Worm (Caenorhabditis elegans) whole organism, L3 larva: ENCODE results near the gene cyk-1.

ENCODE experiments used
- R02D3.7 ChIP-seq: fragments of 150-350 bp; optimal IDR thresholded peaks from 2 replicates; lab custom pipeline; 2014; ENCODE audit warnings: missing biosample characterization, missing genetic modification characterization
- ZK546.5 ChIP-seq: sonication (generic microtip); optimal IDR thresholded peaks from 2 replicates; lab custom pipeline; 2017; ENCODE audit warnings: missing biosample characterization, missing genetic modification characterization
- aly-2 ChIP-seq: fragments of 150-350 bp; optimal IDR thresholded peaks from 2 replicates; lab custom pipeline; 2014; ENCODE audit warnings: missing biosample characterization, missing genetic modification characterization
- ama-1 ChIP-seq: fragments of 150-350 bp; optimal IDR thresholded peaks from 2 replicates; lab custom pipeline; 2018
- ceh-28 ChIP-seq: fragments of 150-350 bp; optimal IDR thresholded peaks from 2 replicates; lab custom pipeline; 2014; ENCODE audit warnings: missing biosample characterization, missing genetic modification reagents, missing genetic modification characterization
- ceh-82 ChIP-seq: fragments of 150-350 bp; optimal IDR thresholded peaks from 2 replicates; lab custom pipeline; 2014; ENCODE audit warnings: missing biosample characterization, missing genetic modification characterization
- ceh-9 ChIP-seq: sonication (generic microtip); optimal IDR thresholded peaks from 2 replicates; lab custom pipeline; 2018; ENCODE audit warnings: missing biosample characterization, missing genetic modification characterization
- daf-12 ChIP-seq: fragments of 150-350 bp; optimal IDR thresholded peaks from 2 replicates; lab custom pipeline; 2014; ENCODE audit warnings: missing biosample characterization, missing genetic modification reagents, missing genetic modification characterization
- egl-27 ChIP-seq: sonication (generic microtip); optimal IDR thresholded peaks from 4 replicates; lab custom pipeline; 2017; ENCODE audit warnings: missing biosample characterization, missing genetic modification reagents, missing genetic modification characterization
- egl-5 ChIP-seq: fragments of 150-350 bp; optimal IDR thresholded peaks from 2 replicates; lab custom pipeline; 2017; ENCODE audit warnings: missing biosample characterization, missing genetic modification reagents, missing genetic modification characterization, inconsistent platforms
- elt-2 ChIP-seq: sonication (generic microtip); optimal IDR thresholded peaks from 2 replicates; lab custom pipeline; 2016; ENCODE audit warnings: missing genetic modification reagents, mild to moderate bottlenecking, missing genetic modification characterization, missing compliant biosample characterization
- elt-3 ChIP-seq, 3 experiments: fragments of 150-350 bp in 1 of 3; sonication (generic microtip) in 2 of 3; optimal IDR thresholded peaks; 2 replicates in 2 of 3; 4 replicates in 1 of 3; lab custom pipeline; 2014 to 2017; ENCODE audit warnings: missing biosample characterization in 3 of 3, missing genetic modification characterization in 3 of 3
- fkh-2 ChIP-seq: fragments of 150-350 bp; optimal IDR thresholded peaks from 2 replicates; lab custom pipeline; 2014; ENCODE audit warnings: missing biosample characterization, missing genetic modification reagents, missing genetic modification characterization
- fos-1 ChIP-seq: fragments of 150-350 bp; optimal IDR thresholded peaks from 2 replicates; lab custom pipeline; 2014; ENCODE audit warnings: missing biosample characterization, missing genetic modification characterization
- hmg-11 ChIP-seq: sonication (generic microtip); optimal IDR thresholded peaks from 2 replicates; lab custom pipeline; 2016; ENCODE audit warnings: missing genetic modification characterization, missing compliant biosample characterization
- jun-1 ChIP-seq: fragments of 150-350 bp; optimal IDR thresholded peaks from 2 replicates; lab custom pipeline; 2014; ENCODE audit warnings: missing biosample characterization, missing genetic modification reagents, missing genetic modification characterization
- lin-15B ChIP-seq: fragments of 150-350 bp; optimal IDR thresholded peaks from 2 replicates; lab custom pipeline; 2014; ENCODE audit warnings: missing biosample characterization, missing genetic modification characterization
- lsy-12 ChIP-seq: sonication (generic microtip); optimal IDR thresholded peaks from 2 replicates; lab custom pipeline; 2016; ENCODE audit warnings: mild to moderate bottlenecking, missing genetic modification characterization, missing compliant biosample characterization
- mdl-1 ChIP-seq: fragments of 150-350 bp; optimal IDR thresholded peaks from 2 replicates; lab custom pipeline; 2014; ENCODE audit warnings: missing biosample characterization, missing genetic modification characterization
- mml-1 ChIP-seq: fragments of 150-350 bp; sonication (generic microtip); optimal IDR thresholded peaks from 3 replicates; lab custom pipeline; 2014; ENCODE audit warnings: missing biosample characterization, missing genetic modification characterization
- nfya-1 ChIP-seq: sonication (generic microtip); optimal IDR thresholded peaks from 2 replicates; lab custom pipeline; 2017; ENCODE audit warnings: missing genetic modification characterization, mild to moderate bottlenecking, missing compliant biosample characterization, antibody characterized with exemption, moderate library complexity; ENCODE audit not compliant: insufficient read depth
- nhr-11 ChIP-seq: fragments of 150-350 bp; optimal IDR thresholded peaks from 2 replicates; lab custom pipeline; 2014; ENCODE audit warnings: missing biosample characterization, missing genetic modification characterization
- nhr-12 ChIP-seq: fragments of 150-350 bp; optimal IDR thresholded peaks from 2 replicates; lab custom pipeline; 2014; ENCODE audit warnings: missing biosample characterization, missing genetic modification characterization
- nhr-23 ChIP-seq: fragments of 150-350 bp; optimal IDR thresholded peaks from 2 replicates; lab custom pipeline; 2014; ENCODE audit warnings: missing biosample characterization, missing genetic modification reagents, missing genetic modification characterization
- nhr-237 ChIP-seq: fragments of 150-350 bp; optimal IDR thresholded peaks from 2 replicates; lab custom pipeline; 2014; ENCODE audit warnings: missing biosample characterization, missing genetic modification characterization
- nhr-25 ChIP-seq: sonication (generic microtip); optimal IDR thresholded peaks from 2 replicates; lab custom pipeline; 2017; ENCODE audit warnings: missing biosample characterization, missing genetic modification characterization
- nhr-28 ChIP-seq: fragments of 150-350 bp; optimal IDR thresholded peaks from 2 replicates; lab custom pipeline; 2014; ENCODE audit warnings: missing biosample characterization, missing genetic modification characterization
- nhr-43 ChIP-seq: sonication (generic microtip); optimal IDR thresholded peaks from 2 replicates; lab custom pipeline; 2016; ENCODE audit warnings: mild to moderate bottlenecking, missing genetic modification characterization, missing compliant biosample characterization; ENCODE audit not compliant: poor library complexity, severe bottlenecking
- nhr-67 ChIP-seq: fragments of 150-350 bp; optimal IDR thresholded peaks from 2 replicates; lab custom pipeline; 2014; ENCODE audit warnings: missing biosample characterization, missing genetic modification characterization
- nhr-76 ChIP-seq: fragments of 150-350 bp; sonication (generic microtip); optimal IDR thresholded peaks from 5 replicates; lab custom pipeline; 2014; ENCODE audit warnings: missing biosample characterization, missing genetic modification characterization
- nhr-77 ChIP-seq: fragments of 150-350 bp; optimal IDR thresholded peaks from 2 replicates; lab custom pipeline; 2014; ENCODE audit warnings: missing biosample characterization, missing genetic modification characterization
- pha-4 ChIP-seq: fragments of 150-350 bp; optimal IDR thresholded peaks from 2 replicates; lab custom pipeline; 2014; ENCODE audit warnings: missing biosample characterization, missing genetic modification reagents, missing genetic modification characterization
- pqm-1 ChIP-seq: fragments of 150-350 bp; optimal IDR thresholded peaks from 2 replicates; lab custom pipeline; 2017; ENCODE audit warnings: missing biosample characterization, missing genetic modification characterization, inconsistent platforms
- snpc-4 ChIP-seq: fragments of 150-350 bp; optimal IDR thresholded peaks from 2 replicates; lab custom pipeline; 2014; ENCODE audit warnings: missing biosample characterization, missing genetic modification characterization
- tbx-2 ChIP-seq: sonication (generic microtip); optimal IDR thresholded peaks from 2 replicates; lab custom pipeline; 2016; ENCODE audit warnings: mild to moderate bottlenecking, missing genetic modification characterization, missing compliant biosample characterization
- unc-39 ChIP-seq: sonication (generic microtip); optimal IDR thresholded peaks from 4 replicates; lab custom pipeline; 2017; ENCODE audit warnings: missing biosample characterization, missing genetic modification characterization
- unc-62 ChIP-seq: fragments of 150-350 bp; sonication (generic microtip); optimal IDR thresholded peaks from 4 replicates; lab custom pipeline; 2014; ENCODE audit warnings: missing biosample characterization, missing genetic modification reagents, missing genetic modification characterization
- zag-1 ChIP-seq: fragments of 150-350 bp; optimal IDR thresholded peaks from 2 replicates; lab custom pipeline; 2014; ENCODE audit warnings: missing biosample characterization, missing genetic modification characterization
- ztf-11 ChIP-seq: fragments of 150-350 bp; optimal IDR thresholded peaks from 2 replicates; lab custom pipeline; 2014; ENCODE audit warnings: missing biosample characterization, missing genetic modification characterization
- ztf-4 ChIP-seq: fragments of 150-350 bp; optimal IDR thresholded peaks from 2 replicates; lab custom pipeline; 2014; ENCODE audit warnings: missing biosample characterization, missing genetic modification characterization

Gene cyk-1

DNA sequence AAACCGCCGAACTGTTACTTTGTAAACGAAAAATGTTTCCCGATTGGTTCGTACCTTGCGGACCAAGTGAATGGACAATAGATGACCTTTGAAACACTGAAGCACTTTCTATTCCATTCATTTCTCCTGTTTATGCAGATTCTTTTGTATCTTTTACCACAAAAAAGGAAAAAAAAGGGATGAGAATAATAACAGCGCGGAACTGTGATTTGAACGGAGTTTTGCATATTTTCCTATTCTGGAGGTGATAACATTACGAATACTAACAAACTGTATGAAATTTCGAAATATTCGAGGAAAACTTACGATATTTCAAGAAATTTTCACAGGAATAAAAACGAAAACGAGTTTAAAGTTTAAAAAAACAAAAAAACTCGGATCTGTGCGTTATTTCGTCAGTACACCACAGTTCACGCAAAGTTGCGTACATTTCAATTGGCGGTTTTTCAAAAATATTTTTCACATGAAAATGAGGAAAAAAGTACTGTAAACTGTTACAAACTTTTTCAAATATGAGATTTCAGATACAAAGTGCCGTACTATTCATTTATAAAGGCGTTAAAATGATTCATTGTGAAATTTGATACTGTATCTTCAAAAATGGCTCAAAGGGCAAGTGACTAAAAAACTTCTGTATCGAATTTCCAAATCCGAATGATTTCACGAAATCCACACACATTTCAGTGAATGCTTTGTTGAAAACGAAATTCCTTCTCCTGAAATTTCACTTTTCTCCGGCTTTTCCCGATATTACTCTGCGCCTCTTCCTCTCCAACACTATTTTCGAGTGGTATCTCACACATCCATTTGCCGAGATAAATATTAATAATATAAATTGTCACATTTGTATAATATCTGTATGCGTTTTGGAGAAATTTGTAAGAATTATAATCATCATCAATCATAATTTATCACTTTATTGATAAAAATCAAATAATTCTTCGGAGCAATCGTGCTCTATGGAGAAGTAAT is 5.5 kb upstream of the cyk-1 start:
- no peak for TF ChIP-seq fkh-2 (tag; lab: Kevin White, UChicago)
- TF ChIP-seq daf-12 (tag; lab: Kevin White, UChicago), result no peak
- TF ChIP-seq egl-5 (tag; lab: Kevin White, UChicago), result no peak

DNA sequence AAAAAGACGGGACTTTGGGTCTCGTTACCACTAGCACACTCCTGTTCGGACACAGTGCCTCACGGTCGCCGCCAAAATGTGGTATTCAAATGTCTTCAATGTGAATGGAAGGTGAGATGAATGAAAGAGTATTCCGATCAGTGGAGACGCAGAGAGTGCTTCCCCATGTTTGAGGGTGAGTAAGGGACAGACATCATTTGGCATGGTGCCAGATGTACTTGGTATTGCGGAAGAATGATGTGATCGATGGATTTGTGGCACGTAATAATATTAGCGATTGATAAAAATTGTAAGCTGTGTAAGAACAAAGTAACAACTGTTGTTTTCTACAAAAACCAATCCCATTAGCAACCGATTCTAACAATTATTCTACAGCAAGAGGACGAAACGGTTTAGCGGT is 3.1 kb upstream of the cyk-1 start:
- peak; percentile 46 for TF ChIP-seq nhr-25 (tag; lab: Kevin White, UChicago)
- TF ChIP-seq R02D3.7 (tag; lab: Kevin White, UChicago), result no peak
- peak; percentile 19 for TF ChIP-seq pha-4 (tag; lab: Kevin White, UChicago)
- TF ChIP-seq aly-2, result no peak
- no peak for TF ChIP-seq ZK546.5 (tag; lab: Kevin White, UChicago)
- no peak for TF ChIP-seq mdl-1 (tag; lab: Kevin White, UChicago)
- TF ChIP-seq nhr-12 (tag; lab: Kevin White, UChicago), result no peak

DNA sequence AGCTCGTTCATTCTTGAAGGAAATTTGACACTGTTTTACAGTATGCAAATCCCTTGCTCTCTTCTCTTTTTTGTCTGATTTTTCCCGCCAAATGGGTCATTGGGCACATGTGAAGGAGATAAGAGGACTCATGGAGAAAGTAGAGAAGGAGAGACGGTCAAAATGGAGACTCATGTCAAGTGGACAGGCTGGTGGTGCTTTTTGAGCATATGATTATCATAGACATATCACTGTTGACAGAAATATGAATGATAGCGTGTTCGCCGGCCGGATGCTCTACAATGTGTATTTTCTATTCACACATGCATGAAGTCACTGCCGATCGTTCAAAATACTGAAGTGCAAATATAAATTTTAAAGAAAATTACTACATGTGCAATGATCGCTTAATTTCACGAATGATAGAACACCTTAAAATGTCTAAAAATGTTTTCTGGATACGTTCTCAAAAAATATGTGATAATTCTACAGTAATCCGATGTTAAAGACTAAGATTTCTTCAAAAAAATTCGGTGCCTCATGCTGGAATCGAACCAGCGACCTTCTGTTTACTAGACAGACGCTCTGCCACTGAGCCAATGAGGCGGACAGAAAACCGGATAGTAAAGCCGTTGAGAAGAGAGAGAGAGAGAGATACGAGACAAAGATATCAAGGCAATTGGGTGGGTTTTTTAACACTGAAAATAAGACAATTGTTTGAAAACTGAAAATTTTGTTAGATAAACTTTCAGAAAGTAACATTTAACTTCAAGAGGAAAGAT is 1.2 kb upstream of the cyk-1 start:
- TF ChIP-seq ceh-28 (no peak), hmg-11 (peak; percentile 50), nhr-67 (tag; lab: Kevin White, UChicago) (no peak), snpc-4 (peak; percentile 94), pha-4 (tag; lab: Kevin White, UChicago) (peak; percentile 42), fos-1 (tag; lab: Kevin White, UChicago) (no peak), lin-15B (tag; lab: Kevin White, UChicago) (peak; percentile 9), tbx-2 (tag; lab: Kevin White, UChicago) (no peak), ztf-11 (tag; lab: Kevin White, UChicago) (no peak), nhr-23 (no peak), pqm-1 (no peak), egl-27 (tag; lab: Kevin White, UChicago) (peak; percentile 34), ceh-82 (tag; lab: Kevin White, UChicago) (no peak), elt-2 (tag; lab: Kevin White, UChicago) (peak; percentile 17), nfya-1 (tag; lab: Kevin White, UChicago) (peak; percentile 53), unc-62 (no peak), nhr-43 (tag; lab: Kevin White, UChicago) (peak; percentile 32), jun-1 (tag; lab: Kevin White, UChicago) (no peak)

- TF ChIP-seq unc-39 (tag; lab: Kevin White, UChicago), result no peak
- TF ChIP-seq nhr-11 (tag; lab: Kevin White, UChicago), result no peak
- TF ChIP-seq ZK546.5 (tag; lab: Kevin White, UChicago), result no peak
- TF ChIP-seq tbx-2 (tag; lab: Kevin White, UChicago), result no peak
- no peak for TF ChIP-seq nhr-23
- TF ChIP-seq elt-3 (tag; optimal IDR thresholded peaks at IDR 0.05; lab: Kevin White, UChicago), result no peak
- no peak for TF ChIP-seq nhr-28 (tag; lab: Kevin White, UChicago)
- TF ChIP-seq nhr-76, result no peak
Measured at ce11 chrIII:7025839-7026238, 3.2 kb downstream of the cyk-1 start.

DNA sequence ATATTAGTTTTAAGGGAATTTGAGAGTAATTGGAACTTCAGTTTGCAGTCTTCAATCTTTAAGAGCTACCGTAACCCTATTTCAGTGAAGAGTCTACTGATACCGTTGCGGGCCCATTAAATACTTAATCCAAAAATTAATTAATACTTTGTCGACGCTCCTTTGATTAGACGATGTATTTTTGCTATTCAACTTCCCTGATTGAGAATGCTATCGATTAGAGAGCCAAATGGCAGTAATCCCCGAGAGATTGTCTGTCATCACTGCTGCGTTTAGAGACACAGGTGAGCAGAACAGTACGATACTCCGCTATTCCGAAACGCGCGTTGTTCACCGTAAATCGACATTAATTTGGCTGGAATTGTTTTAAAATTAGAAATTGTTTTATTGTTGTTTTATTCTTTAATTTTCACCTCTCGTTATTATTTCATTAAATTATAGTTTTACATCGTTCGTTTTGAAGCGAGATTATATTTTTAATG is 7.8 kb downstream of the cyk-1 start, which contains the start of gene rfl-1:
rfl-1 (plus strand) TSS at position 51 of the 482 bp plus-strand sequence.
- peak; percentile 80 for TF ChIP-seq lin-15B (tag; lab: Kevin White, UChicago)
- no peak for TF ChIP-seq nhr-12 (tag; lab: Kevin White, UChicago)
- no peak for TF ChIP-seq ceh-82 (tag; lab: Kevin White, UChicago)
- TF ChIP-seq daf-12 (tag; lab: Kevin White, UChicago), result no peak
- no peak for TF ChIP-seq ztf-4 (tag; lab: Kevin White, UChicago)
- no peak for TF ChIP-seq nhr-11 (tag; lab: Kevin White, UChicago)
- no peak for TF ChIP-seq mdl-1 (tag; lab: Kevin White, UChicago)
- TF ChIP-seq nhr-237, result no peak
- TF ChIP-seq unc-39 (tag; lab: Kevin White, UChicago), result no peak
- no peak for TF ChIP-seq ceh-9 (tag; lab: Kevin White, UChicago)
- TF ChIP-seq mml-1 (tag; lab: Kevin White, UChicago), result no peak
- TF ChIP-seq fkh-2 (tag; lab: Kevin White, UChicago), result no peak
- TF ChIP-seq lsy-12 (tag; lab: Kevin White, UChicago), result no peak
- TF ChIP-seq nhr-67 (tag; lab: Kevin White, UChicago), result no peak
- no peak for TF ChIP-seq nhr-76
- TF ChIP-seq ZK546.5 (tag; lab: Kevin White, UChicago), result no peak
- TF ChIP-seq ama-1 (lab: Kevin White, UChicago), result no peak
- TF ChIP-seq nhr-77, result no peak
- no peak for TF ChIP-seq tbx-2 (tag; lab: Kevin White, UChicago)
- peak; percentile 78 for TF ChIP-seq pha-4 (tag; lab: Kevin White, UChicago)
- TF ChIP-seq ztf-11 (tag; lab: Kevin White, UChicago), result no peak
- no peak for TF ChIP-seq zag-1 (tag; lab: Kevin White, UChicago)
- TF ChIP-seq egl-27 (tag; lab: Kevin White, UChicago), result no peak
- no peak for TF ChIP-seq nhr-23
- TF ChIP-seq ceh-28, result peak; percentile 44
- TF ChIP-seq nhr-25 (tag; lab: Kevin White, UChicago), result peak; percentile 23
